Worm (Caenorhabditis elegans) whole organism, L3 larva: ENCODE measurements around the gene ogt-1.
"Not testable (repeated sequence)": the region's sequence is repeated elsewhere in the genome, so short reads cannot be mapped to it uniquely, and the experiment has no call there.

Source experiments
- ama-1 ChIP-seq: fragments of 150-350 bp; optimal IDR thresholded peaks from 2 replicates; lab custom pipeline; 2018
- ceh-28 ChIP-seq: fragments of 150-350 bp; optimal IDR thresholded peaks from 2 replicates; lab custom pipeline; 2014; ENCODE audit warnings: missing biosample characterization, missing genetic modification reagents, missing genetic modification characterization
- egl-27 ChIP-seq: sonication (generic microtip); optimal IDR thresholded peaks from 4 replicates; lab custom pipeline; 2017; ENCODE audit warnings: missing biosample characterization, missing genetic modification reagents, missing genetic modification characterization
- elt-1 ChIP-seq: fragments of 150-350 bp; optimal IDR thresholded peaks from 2 replicates; lab custom pipeline; 2014; ENCODE audit warnings: missing biosample characterization, missing genetic modification characterization
- fos-1 ChIP-seq: fragments of 150-350 bp; optimal IDR thresholded peaks from 2 replicates; lab custom pipeline; 2014; ENCODE audit warnings: missing biosample characterization, missing genetic modification characterization
- lin-15B ChIP-seq: fragments of 150-350 bp; optimal IDR thresholded peaks from 2 replicates; lab custom pipeline; 2014; ENCODE audit warnings: missing biosample characterization, missing genetic modification characterization
- nhr-28 ChIP-seq: fragments of 150-350 bp; optimal IDR thresholded peaks from 2 replicates; lab custom pipeline; 2014; ENCODE audit warnings: missing biosample characterization, missing genetic modification characterization
- nhr-76 ChIP-seq: fragments of 150-350 bp; sonication (generic microtip); optimal IDR thresholded peaks from 5 replicates; lab custom pipeline; 2014; ENCODE audit warnings: missing biosample characterization, missing genetic modification characterization
- pha-4 ChIP-seq: fragments of 150-350 bp; optimal IDR thresholded peaks from 2 replicates; lab custom pipeline; 2014; ENCODE audit warnings: missing biosample characterization, missing genetic modification reagents, missing genetic modification characterization
- unc-62 ChIP-seq: fragments of 150-350 bp; sonication (generic microtip); optimal IDR thresholded peaks from 4 replicates; lab custom pipeline; 2014; ENCODE audit warnings: missing biosample characterization, missing genetic modification reagents, missing genetic modification characterization

DNA sequence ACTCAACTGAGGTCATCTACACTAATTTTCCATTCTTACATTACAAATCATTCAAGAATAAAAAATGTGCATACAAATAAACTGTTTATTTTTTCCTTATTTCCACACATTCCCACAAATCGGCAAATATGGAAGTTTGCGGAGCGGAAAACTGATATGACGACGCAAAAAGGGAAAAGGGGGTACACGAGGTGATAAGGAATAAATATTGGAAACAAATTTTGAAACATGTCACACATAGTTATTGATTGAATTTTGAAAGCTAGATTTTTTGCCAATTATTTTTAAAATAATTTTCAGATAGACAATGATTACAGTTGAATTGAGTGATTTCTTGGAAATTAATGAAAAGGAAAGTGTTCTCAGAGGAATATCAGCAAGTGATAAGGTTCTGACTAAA, 25.0 kb downstream of the ogt-1 start, which contains the start of gene viro-2:
- not testable (repeated sequence) for TF ChIP-seq elt-1 (tag; lab: Kevin White, UChicago); fos-1 (tag; lab: Kevin White, UChicago); ceh-28 (tag; lab: Kevin White, UChicago); egl-27 (tag; lab: Kevin White, UChicago); unc-62; ama-1 (lab: Kevin White, UChicago); nhr-28; lin-15B (tag; lab: Kevin White, UChicago); pha-4 (tag; lab: Kevin White, UChicago); nhr-76
